Worm (Caenorhabditis elegans) whole organism, L4 larva: Measurements from ENCODE around the gene gln-2.

Source experiments
- Y75B8A.6 ChIP-seq: fragments of 200-800 bp; sonication (Bioruptor generic); IDR thresholded peaks from 2 replicates; pipeline ENCODE4 v1.3.6; 2022; ENCODE audit warnings: missing genetic modification reagents, missing genetic modification characterization, missing compliant biosample characterization
- lin-39 ChIP-seq: fragments of 150-350 bp; optimal IDR thresholded peaks from 2 replicates; lab custom pipeline; 2014; ENCODE audit warnings: missing biosample characterization, missing genetic modification reagents, missing genetic modification characterization
- nhr-77 ChIP-seq: fragments of 150-350 bp; optimal IDR thresholded peaks from 2 replicates; lab custom pipeline; 2014; ENCODE audit warnings: missing biosample characterization, missing genetic modification characterization

- TF ChIP-seq Y75B8A.6 (GFP tag; lab: Robert Waterston, UW) (no peak), lin-39 (tag; lab: Kevin White, UChicago) (no peak), nhr-77 (tag; lab: Kevin White, UChicago) (no peak)
Measured at ce11 chrIII:9984604-9985003, 40.0 kb upstream of the gln-2 start.
